Worm (Caenorhabditis elegans): ENCODE measurements around the gene pals-33.

DNA sequence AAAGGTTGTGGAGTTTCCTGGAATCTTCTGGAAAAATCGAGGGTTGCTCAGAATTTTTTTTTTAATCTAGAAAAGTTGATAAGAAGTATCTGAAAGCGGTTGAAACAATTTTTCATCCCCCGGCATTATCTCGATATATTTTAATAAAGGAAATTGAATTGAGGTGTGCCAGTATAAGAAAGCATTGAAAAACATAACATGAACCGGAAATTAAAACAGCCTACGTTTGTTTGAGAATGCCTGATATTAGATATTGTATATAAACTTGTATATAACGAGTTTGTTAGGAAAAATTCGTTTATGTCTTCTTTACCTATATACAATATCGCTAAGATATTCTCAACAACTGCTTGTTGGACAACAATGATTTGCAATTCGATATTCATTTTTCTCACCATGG, 51.6 kb downstream of the pals-33 start, which contains the start of gene str-30:
- TF ChIP-seq sup-37 (GFP tag; optimal IDR thresholded peaks at IDR 0.05) (no peak), lin-39 (tag; optimal IDR thresholded peaks at IDR 0.05) (no peak), egl-27 (tag; optimal IDR thresholded peaks at IDR 0.05) (no peak), ama-1 (optimal IDR thresholded peaks at IDR 0.05) (no peak), nhr-11 (tag; optimal IDR thresholded peaks at IDR 0.05) (no peak), ceh-8 (GFP tag; optimal IDR thresholded peaks at IDR 0.05) (no peak), efl-3 (GFP tag; optimal IDR thresholded peaks at IDR 0.05) (no peak)

Measured in whole organism, L1 larva.